Worm (Caenorhabditis elegans) whole organism, L4/young adult: Measurements from ENCODE around the gene C16C8.27.

Experiments
- W03F9.2 ChIP-seq: fragments of 150-350 bp; optimal IDR thresholded peaks from 2 replicates; lab custom pipeline; 2014; ENCODE audit warnings: missing biosample characterization, missing genetic modification characterization
- dao-5 ChIP-seq: sonication (generic microtip); optimal IDR thresholded peaks from 2 replicates; lab custom pipeline; 2016; ENCODE audit warnings: missing genotype, missing genetic modification characterization, moderate library complexity, missing compliant biosample characterization
- him-1 ChIP-seq: sonication (generic microtip); optimal IDR thresholded peaks from 2 replicates; lab custom pipeline; 2016; ENCODE audit warnings: missing genotype, missing genetic modification reagents, missing genetic modification characterization, missing compliant biosample characterization

DNA sequence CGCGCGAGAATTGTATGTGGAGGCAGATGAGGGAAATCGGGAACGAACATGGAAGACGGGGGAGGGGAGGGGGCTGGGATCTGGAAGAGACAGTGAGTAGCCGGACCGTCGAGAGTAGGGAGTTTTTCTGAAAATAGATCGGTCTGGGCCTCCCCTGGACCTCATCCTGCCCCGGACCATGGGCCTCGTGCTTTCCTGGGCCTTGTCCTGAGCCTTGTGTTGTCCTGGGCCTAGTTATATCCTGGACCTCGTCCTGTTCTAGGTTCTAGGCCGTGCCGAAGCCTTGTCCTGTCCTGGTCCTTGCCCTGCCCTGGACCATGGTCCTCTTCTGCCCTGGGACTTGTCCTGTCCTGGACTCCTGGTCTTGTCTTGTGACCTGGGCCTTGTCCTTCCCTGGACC, 4.1 kb upstream of the C16C8.27 start:
- TF ChIP-seq dao-5 (tag; lab: Kevin White, UChicago): no peak
- no peak for TF ChIP-seq him-1
- no peak for TF ChIP-seq W03F9.2 (tag; lab: Kevin White, UChicago)
